Worm (Caenorhabditis elegans) whole organism, L4 larva: ENCODE measurements around the gene pqn-68.

Source experiments
- F26F4.8 ChIP-seq: fragments of 200-800 bp; sonication (Bioruptor generic); conservative IDR thresholded peaks from 2 replicates; pipeline ENCODE4 v1.3.6; 2022; ENCODE audit warnings: missing genetic modification characterization, missing compliant biosample characterization
- F37D6.2 ChIP-seq: sonication (generic microtip); optimal IDR thresholded peaks from 2 replicates; lab custom pipeline; 2016; ENCODE audit warnings: mild to moderate bottlenecking, missing genetic modification characterization, missing compliant biosample characterization
- F44E2.7 ChIP-seq: fragments of 200-800 bp; sonication (Bioruptor generic); IDR thresholded peaks from 2 replicates; pipeline ENCODE4 v2.1.2; 2022; ENCODE audit warnings: missing genetic modification characterization, missing compliant biosample characterization
- F49E8.2 ChIP-seq: sonication (generic microtip); optimal IDR thresholded peaks from 2 replicates; lab custom pipeline; 2016; ENCODE audit warnings: missing compliant biosample characterization, mild to moderate bottlenecking, missing genetic modification characterization, borderline replicate concordance
- T20F7.1 ChIP-seq: fragments of 200-800 bp; sonication (Bioruptor generic); optimal IDR thresholded peaks from 2 replicates; lab custom pipeline; 2018; ENCODE audit warnings: mild to moderate bottlenecking, missing genetic modification characterization, missing compliant biosample characterization
- Y48G9A.11 ChIP-seq: fragments of 200-800 bp; sonication (Bioruptor generic); IDR thresholded peaks from 2 replicates; pipeline ENCODE4 v1.3.6; 2022; ENCODE audit warnings: missing genetic modification reagents, missing genetic modification characterization, missing compliant biosample characterization
- Y5F2A.4 ChIP-seq: fragments of 200-800 bp; sonication (Bioruptor generic); optimal IDR thresholded peaks from 2 replicates; lab custom pipeline; 2018; ENCODE audit warnings: mild to moderate bottlenecking, missing genetic modification characterization, missing compliant biosample characterization
- ZK337.2 ChIP-seq: fragments of 200-800 bp; sonication (Bioruptor generic); IDR thresholded peaks from 2 replicates; pipeline ENCODE4 v1.3.6; 2022; ENCODE audit warnings: missing genetic modification reagents, missing genetic modification characterization, missing compliant biosample characterization
- ZK546.5 ChIP-seq, 2 experiments: sonication (generic microtip); optimal IDR thresholded peaks; 2 replicates each; lab custom pipeline; 2017; ENCODE audit warnings: missing biosample characterization in 2 of 2, missing genetic modification characterization in 2 of 2
- aha-1 ChIP-seq: fragments of 150-350 bp; peaks from one replicate; lab custom pipeline; 2014; ENCODE audit warnings: missing biosample characterization, missing genetic modification characterization
- ceh-32 ChIP-seq: sonication (generic microtip); optimal IDR thresholded peaks from 2 replicates; lab custom pipeline; 2016; ENCODE audit warnings: mild to moderate bottlenecking, missing genetic modification characterization, missing compliant biosample characterization; ENCODE audit not compliant: poor library complexity
- ceh-44 ChIP-seq: fragments of 200-800 bp; sonication (Bioruptor generic); IDR thresholded peaks from 2 replicates; pipeline ENCODE4 v1.3.6; 2022; ENCODE audit warnings: missing genetic modification reagents, missing genetic modification characterization, missing compliant biosample characterization
- ces-1 ChIP-seq: fragments of 150-350 bp; sonication (generic microtip); optimal IDR thresholded peaks from 4 replicates; lab custom pipeline; 2014; ENCODE audit warnings: missing biosample characterization, missing genetic modification reagents, missing genetic modification characterization
- ctbp-1 ChIP-seq: fragments of 200-800 bp; sonication (Bioruptor generic); IDR thresholded peaks from 2 replicates; pipeline ENCODE4 v1.3.6; 2022; ENCODE audit warnings: missing genetic modification reagents, missing genetic modification characterization, missing compliant biosample characterization
- daf-12 ChIP-seq: fragments of 150-350 bp; optimal IDR thresholded peaks from 2 replicates; lab custom pipeline; 2014; ENCODE audit warnings: missing biosample characterization, missing genetic modification reagents, missing genetic modification characterization
- daf-16 ChIP-seq, 3 experiments: sonication (generic microtip); optimal IDR thresholded peaks; 2 replicates each; lab custom pipeline; 2016 to 2017; ENCODE audit warnings: missing genetic modification characterization in 3 of 3, missing genetic modification reagents in 3 of 3, mild to moderate bottlenecking in 2 of 3, missing compliant biosample characterization in 2 of 3, missing biosample characterization in 1 of 3, moderate library complexity in 1 of 3
- dmd-6 ChIP-seq: fragments of 200-800 bp; sonication (Bioruptor generic); IDR thresholded peaks from 2 replicates; pipeline ENCODE4 v1.3.6; 2022; ENCODE audit warnings: missing genetic modification reagents, missing genetic modification characterization, missing compliant biosample characterization
- dmd-9 ChIP-seq: fragments of 200-800 bp; sonication (Bioruptor generic); IDR thresholded peaks from 2 replicates; pipeline ENCODE4 v1.3.6; 2022; ENCODE audit warnings: missing genetic modification reagents, missing genetic modification characterization, missing compliant biosample characterization
- egl-27 ChIP-seq: sonication (generic microtip); optimal IDR thresholded peaks from 3 replicates; lab custom pipeline; 2017; ENCODE audit warnings: missing biosample characterization, missing genetic modification reagents, missing genetic modification characterization
- egl-43 ChIP-seq: fragments of 200-800 bp; sonication (Bioruptor generic); IDR thresholded peaks from 2 replicates; pipeline ENCODE4 v1.3.6; 2022; ENCODE audit warnings: missing genetic modification reagents, missing genetic modification characterization, missing compliant biosample characterization
- fkh-10 ChIP-seq: fragments of 150-350 bp; optimal IDR thresholded peaks from 2 replicates; lab custom pipeline; 2014; ENCODE audit warnings: missing biosample characterization, missing genetic modification reagents, missing genetic modification characterization
- hif-1 ChIP-seq, 2 experiments: sonication (generic microtip); optimal IDR thresholded peaks; 2 replicates each; lab custom pipeline; 2016 to 2017; ENCODE audit warnings: missing compliant biosample characterization in 2 of 2, missing genetic modification characterization in 2 of 2, missing genetic modification reagents in 2 of 2, missing genotype in 2 of 2, mild to moderate bottlenecking in 1 of 2
- hlh-11 ChIP-seq: fragments of 200-800 bp; sonication (Bioruptor generic); optimal IDR thresholded peaks from 2 replicates; lab custom pipeline; 2018; ENCODE audit warnings: mild to moderate bottlenecking, missing genetic modification characterization, missing compliant biosample characterization
- hlh-30 ChIP-seq: sonication (generic microtip); optimal IDR thresholded peaks from 2 replicates; lab custom pipeline; 2017; ENCODE audit warnings: antibody characterized with exemption, mild to moderate bottlenecking, missing genetic modification characterization, missing compliant biosample characterization; ENCODE audit not compliant: insufficient read depth
- jun-1 ChIP-seq: fragments of 150-350 bp; optimal IDR thresholded peaks from 2 replicates; lab custom pipeline; 2014; ENCODE audit warnings: missing biosample characterization, missing genetic modification reagents, missing genetic modification characterization
- lim-7 ChIP-seq: fragments of 200-800 bp; sonication (Bioruptor generic); IDR thresholded peaks from 2 replicates; pipeline ENCODE4 v1.3.6; 2022; ENCODE audit warnings: missing genetic modification characterization, missing compliant biosample characterization
- lin-1 ChIP-seq: fragments of 200-800 bp; sonication (Bioruptor generic); IDR thresholded peaks from 2 replicates; pipeline ENCODE4 v1.3.6; 2022; ENCODE audit warnings: missing genetic modification reagents, missing genetic modification characterization, missing compliant biosample characterization
- lin-13 ChIP-seq: fragments of 150-350 bp; optimal IDR thresholded peaks from 2 replicates; lab custom pipeline; 2014; ENCODE audit warnings: missing biosample characterization, missing genetic modification reagents, missing genetic modification characterization
- lin-39 ChIP-seq: fragments of 150-350 bp; optimal IDR thresholded peaks from 2 replicates; lab custom pipeline; 2014; ENCODE audit warnings: missing biosample characterization, missing genetic modification reagents, missing genetic modification characterization
- lir-3 ChIP-seq: sonication (generic microtip); optimal IDR thresholded peaks from 2 replicates; lab custom pipeline; 2016; ENCODE audit warnings: mild to moderate bottlenecking, missing genetic modification characterization, missing compliant biosample characterization
- madf-9 ChIP-seq: fragments of 200-800 bp; sonication (Bioruptor generic); conservative IDR thresholded peaks from 2 replicates; pipeline ENCODE4 v1.3.6; 2022; ENCODE audit warnings: missing genetic modification reagents, missing genetic modification characterization, missing compliant biosample characterization
- mdl-1 ChIP-seq, 2 experiments: fragments of 150-350 bp in 1 of 2; sonication (generic microtip) in 1 of 2; optimal IDR thresholded peaks; 2 replicates each; lab custom pipeline; 2014 to 2017; ENCODE audit warnings: missing biosample characterization in 2 of 2, missing genetic modification characterization in 2 of 2
- mdt-29 ChIP-seq: fragments of 200-800 bp; sonication (Bioruptor generic); IDR thresholded peaks from 2 replicates; pipeline ENCODE4 v1.3.6; 2022; ENCODE audit warnings: missing genetic modification reagents, missing genetic modification characterization, missing compliant biosample characterization
- mep-1 ChIP-seq: fragments of 150-350 bp; sonication (generic microtip); optimal IDR thresholded peaks from 3 replicates; lab custom pipeline; 2014; ENCODE audit warnings: missing biosample characterization, missing genetic modification characterization
- mes-2 ChIP-seq: sonication (generic microtip); optimal IDR thresholded peaks from 2 replicates; lab custom pipeline; 2016; ENCODE audit warnings: missing genotype, mild to moderate bottlenecking, missing genetic modification characterization, missing compliant biosample characterization; ENCODE audit not compliant: poor library complexity, severe bottlenecking
- mxl-2 ChIP-seq: fragments of 200-800 bp; sonication (Bioruptor generic); conservative IDR thresholded peaks from 2 replicates; pipeline ENCODE4 v1.3.6; 2022; ENCODE audit warnings: missing genetic modification reagents, missing genetic modification characterization, missing compliant biosample characterization
- nhr-11 ChIP-seq: fragments of 150-350 bp; optimal IDR thresholded peaks from 2 replicates; lab custom pipeline; 2014; ENCODE audit warnings: missing biosample characterization, missing genetic modification characterization
- nhr-111 ChIP-seq: fragments of 200-800 bp; sonication (Bioruptor generic); optimal IDR thresholded peaks from 2 replicates; lab custom pipeline; 2018; ENCODE audit warnings: mild to moderate bottlenecking, missing genetic modification characterization, missing compliant biosample characterization
- nhr-28 ChIP-seq: fragments of 150-350 bp; optimal IDR thresholded peaks from 2 replicates; lab custom pipeline; 2014; ENCODE audit warnings: missing biosample characterization, missing genetic modification characterization
- pha-4 ChIP-seq, 2 experiments: fragments of 150-350 bp in 1 of 2; fragments of 200-800 bp in 1 of 2; sonication (Bioruptor generic) in 1 of 2; IDR thresholded peaks in 1 of 2; optimal IDR thresholded peaks in 1 of 2; 2 replicates each; pipeline versions ENCODE4 v1.3.6 to Lab custom; 2014 to 2022; ENCODE audit warnings: missing genetic modification characterization in 2 of 2, missing genetic modification reagents in 2 of 2, missing biosample characterization in 1 of 2, missing compliant biosample characterization in 1 of 2
- pqm-1 ChIP-seq: sonication (generic microtip); optimal IDR thresholded peaks from 2 replicates; lab custom pipeline; 2017; ENCODE audit warnings: missing biosample characterization, missing genetic modification characterization
- skn-1 ChIP-seq: fragments of 150-350 bp; optimal IDR thresholded peaks from 2 replicates; lab custom pipeline; 2014; ENCODE audit warnings: missing biosample characterization, missing genetic modification characterization
- snpc-4 ChIP-seq: fragments of 150-350 bp; optimal IDR thresholded peaks from 2 replicates; lab custom pipeline; 2014; ENCODE audit warnings: missing biosample characterization, missing genetic modification characterization
- tra-1 ChIP-seq: fragments of 200-800 bp; sonication (Bioruptor generic); IDR thresholded peaks from 2 replicates; pipeline ENCODE4 v1.3.6; 2022; ENCODE audit warnings: missing genetic modification reagents, missing genetic modification characterization, missing compliant biosample characterization
- unc-130 ChIP-seq: sonication (generic microtip); optimal IDR thresholded peaks from 2 replicates; lab custom pipeline; 2016; ENCODE audit warnings: missing genetic modification reagents, missing genetic modification characterization, missing compliant biosample characterization
- ztf-7 ChIP-seq: fragments of 150-350 bp; optimal IDR thresholded peaks from 2 replicates; lab custom pipeline; 2014; ENCODE audit warnings: missing biosample characterization, missing genetic modification characterization

Gene pqn-68

DNA sequence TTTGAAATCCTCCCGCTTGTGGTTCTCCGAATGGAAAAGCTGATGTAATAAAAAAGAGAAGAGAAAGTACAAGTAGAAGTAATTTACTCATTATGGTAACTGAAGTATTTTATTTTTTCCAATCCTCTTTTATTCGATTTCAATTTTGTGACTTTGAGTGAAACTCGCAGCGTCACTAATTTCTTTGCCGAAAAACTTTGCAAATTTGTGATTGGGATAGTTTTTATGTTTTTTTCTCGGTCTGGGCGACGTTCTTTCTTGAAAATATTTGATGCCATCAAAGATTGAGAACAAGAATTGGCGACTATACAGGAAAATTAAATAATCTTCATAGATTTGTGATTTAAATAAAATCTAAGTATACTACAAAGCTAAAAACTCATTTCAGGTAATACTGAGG, 47.1 kb downstream of the pqn-68 start, which contains the start of gene far-4:
TSS of gene far-4 (minus strand) at position 101 of the 400 bp plus-strand sequence.
- TF ChIP-seq daf-12 (tag; lab: Kevin White, UChicago): no peak
- no peak for TF ChIP-seq mdt-29 (GFP tag; lab: Robert Waterston, UW)

DNA sequence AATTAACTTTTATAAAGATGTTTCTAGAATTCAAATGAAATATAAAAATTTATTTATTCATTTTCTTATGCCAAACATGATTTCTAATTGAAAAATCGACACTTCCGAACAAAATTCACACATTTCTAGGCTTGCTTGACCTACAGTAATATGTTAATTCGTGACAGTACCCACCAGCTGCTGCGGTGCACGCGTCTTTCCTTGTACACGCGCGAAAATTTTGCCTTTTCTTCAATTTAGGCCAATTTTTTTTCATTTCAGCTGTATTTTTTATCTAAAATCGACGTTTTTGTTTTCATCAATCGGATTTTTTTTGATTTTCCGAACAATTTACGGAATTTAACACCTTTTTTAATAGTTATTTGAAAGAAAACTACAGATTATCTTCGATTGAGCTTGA, 47.6 kb downstream of the pqn-68 start:
- TF ChIP-seq lim-7 (GFP tag; lab: Robert Waterston, UW) (no peak), tra-1 (no peak), Y48G9A.11 (GFP tag; lab: Robert Waterston, UW) (peak; percentile 70), F37D6.2 (no peak), pha-4 (GFP tag; IDR thresholded peaks at IDR 0.05; lab: Robert Waterston, UW) (no peak), pha-4 (tag; optimal IDR thresholded peaks at IDR 0.05; lab: Kevin White, UChicago) (no peak), unc-130 (GFP tag; lab: Kevin White, UChicago) (peak; percentile 73), egl-27 (tag; lab: Kevin White, UChicago) (no peak), aha-1 (tag; lab: Kevin White, UChicago) (no peak), egl-43 (GFP tag; lab: Robert Waterston, UW) (no peak), nhr-111 (GFP tag; lab: Kevin White, UChicago) (no peak), dmd-9 (GFP tag; lab: Robert Waterston, UW) (no peak), lir-3 (tag; lab: Kevin White, UChicago) (no peak), ZK546.5 (tag; optimal IDR thresholded peaks at IDR 0.05; lab: Kevin White, UChicago) (no peak), snpc-4 (tag; lab: Kevin White, UChicago) (no peak), F26F4.8 (no peak), F49E8.2 (tag; lab: Kevin White, UChicago) (peak; percentile 38), lin-13 (GFP tag; lab: Kevin White, UChicago) (no peak)

DNA sequence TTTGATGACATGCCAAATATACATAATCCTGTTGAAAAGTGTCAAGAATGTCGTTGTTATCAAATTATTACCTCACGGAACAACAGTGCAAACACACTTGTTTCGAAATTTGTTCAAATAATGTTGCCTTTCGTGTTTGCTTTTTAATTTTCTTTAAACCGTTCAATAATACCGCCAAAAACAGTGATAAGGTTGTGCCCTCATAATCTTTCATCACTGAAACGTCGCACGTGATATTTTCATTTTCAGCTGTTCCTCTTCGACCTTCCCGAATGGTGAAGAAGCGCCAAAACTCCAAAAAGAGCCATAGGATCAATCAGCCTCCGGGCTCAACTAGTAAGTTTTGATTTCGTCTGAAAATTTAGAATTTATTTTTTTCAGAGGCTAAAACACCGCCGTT, 49.6 kb downstream of the pqn-68 start, which contains the start of gene inft-2:
TSS of gene inft-2 (plus strand) at position 248 of the 400 bp plus-strand sequence.
- no peak for TF ChIP-seq aha-1 (tag; lab: Kevin White, UChicago)
- no peak for TF ChIP-seq fkh-10 (GFP tag; lab: Kevin White, UChicago)
- TF ChIP-seq mes-2 (tag; lab: Kevin White, UChicago): no peak
- TF ChIP-seq hlh-11 (tag; lab: Kevin White, UChicago): peak; percentile 33
- TF ChIP-seq ZK337.2 (GFP tag; lab: Robert Waterston, UW): no peak
- no peak for TF ChIP-seq Y5F2A.4 (GFP tag; lab: Kevin White, UChicago)
- no peak for TF ChIP-seq hlh-30
- TF ChIP-seq pha-4 (GFP tag; IDR thresholded peaks at IDR 0.05; lab: Robert Waterston, UW): no peak
- no peak for TF ChIP-seq pha-4 (tag; optimal IDR thresholded peaks at IDR 0.05; lab: Kevin White, UChicago)
- no peak for TF ChIP-seq ceh-32 (tag; lab: Kevin White, UChicago)
- TF ChIP-seq ztf-7 (tag; lab: Kevin White, UChicago): no peak
- TF ChIP-seq mep-1: no peak
- TF ChIP-seq pqm-1 (tag; lab: Kevin White, UChicago): peak; percentile 19
- no peak for TF ChIP-seq madf-9 (GFP tag; lab: Robert Waterston, UW)
- TF ChIP-seq lin-39: no peak
- no peak for TF ChIP-seq daf-16 (GFP tag; optimal IDR thresholded peaks at IDR 0.05; lab: Kevin White, UChicago)
- peak; percentile 69 for TF ChIP-seq daf-16 (tag; optimal IDR thresholded peaks at IDR 0.05; lab: Kevin White, UChicago)
- no peak for TF ChIP-seq ces-1
- no peak for TF ChIP-seq skn-1 (tag; lab: Kevin White, UChicago)
- no peak for TF ChIP-seq mdl-1 (tag; optimal IDR thresholded peaks at IDR 0.05; lab: Kevin White, UChicago)
- no peak for TF ChIP-seq mxl-2 (GFP tag; lab: Robert Waterston, UW)
- TF ChIP-seq T20F7.1: no peak
- no peak for TF ChIP-seq ctbp-1 (GFP tag; lab: Robert Waterston, UW)
- no peak for TF ChIP-seq hif-1 (tag; optimal IDR thresholded peaks at IDR 0.05; lab: Kevin White, UChicago)
- TF ChIP-seq lim-7 (GFP tag; lab: Robert Waterston, UW): no peak
- TF ChIP-seq ceh-44: no peak
- TF ChIP-seq snpc-4 (tag; lab: Kevin White, UChicago): no peak
- no peak for TF ChIP-seq F44E2.7 (GFP tag; lab: Robert Waterston, UW)
- TF ChIP-seq nhr-11 (tag; lab: Kevin White, UChicago): no peak
- TF ChIP-seq mdt-29 (GFP tag; lab: Robert Waterston, UW): no peak
- TF ChIP-seq nhr-28 (tag; lab: Kevin White, UChicago): peak; percentile 35
- 0 out of 2 replicates have a peak, but pooled peaks have one; percentile 10 for TF ChIP-seq lin-1 (GFP tag; lab: Robert Waterston, UW)
- TF ChIP-seq tra-1: no peak
- peak; percentile 46 for TF ChIP-seq dmd-6 (GFP tag; lab: Robert Waterston, UW)
- TF ChIP-seq egl-27 (tag; lab: Kevin White, UChicago): no peak
- no peak for TF ChIP-seq jun-1 (tag; lab: Kevin White, UChicago)
